Fruit fly (Drosophila melanogaster) whole organism, embryonic: ENCODE results near the gene CG11699.

ENCODE experiments used
- Ada2b ChIP-seq: fragments of 200-800 bp; sonication (Bioruptor generic); IDR thresholded peaks from 2 replicates; pipeline ENCODE4 v1.3.6; 2022; ENCODE audit warnings: missing biosample characterization, missing genetic modification characterization
- Antp ChIP-seq: fragments of 200-800 bp; sonication (Bioruptor generic); optimal IDR thresholded peaks from 3 replicates; lab custom pipeline; 2016; ENCODE audit warnings: missing biosample characterization, missing genetic modification characterization
- Blimp-1 ChIP-seq: fragments of 200-800 bp; sonication (Bioruptor generic); optimal IDR thresholded peaks from 3 replicates; lab custom pipeline; 2018; ENCODE audit warnings: missing biosample characterization, missing genetic modification characterization, mild to moderate bottlenecking, moderate library complexity, missing genetic modification reagents
- CG12155 ChIP-seq: fragments of 200-800 bp; sonication (Bioruptor generic); optimal IDR thresholded peaks from 3 replicates; lab custom pipeline; 2016; ENCODE audit warnings: missing biosample characterization, missing genetic modification characterization
- CG12299 ChIP-seq: fragments of 200-800 bp; sonication (Bioruptor generic); optimal IDR thresholded peaks from 2 replicates; lab custom pipeline; 2018; ENCODE audit warnings: missing biosample characterization, mild to moderate bottlenecking, missing genetic modification characterization
- CG13624 ChIP-seq: fragments of 200-800 bp; sonication (Bioruptor generic); optimal IDR thresholded peaks from 2 replicates; lab custom pipeline; 2016; ENCODE audit warnings: missing biosample characterization, missing genetic modification characterization
- CG13894 ChIP-seq: fragments of 200-800 bp; sonication (Bioruptor generic); optimal IDR thresholded peaks from 3 replicates; lab custom pipeline; 2018; ENCODE audit warnings: missing biosample characterization, mild to moderate bottlenecking, missing genetic modification characterization, moderate library complexity
- CG14050 ChIP-seq: fragments of 200-800 bp; sonication (Bioruptor generic); IDR thresholded peaks from 3 replicates; pipeline ENCODE4 v1.3.6; 2022; ENCODE audit warnings: missing biosample characterization, missing genetic modification characterization
- CG15514 ChIP-seq: fragments of 200-800 bp; sonication (Bioruptor generic); optimal IDR thresholded peaks from 3 replicates; lab custom pipeline; 2017; ENCODE audit warnings: missing biosample characterization, missing genetic modification characterization, mild to moderate bottlenecking, moderate library complexity, missing genetic modification reagents
- CG1647 ChIP-seq: fragments of 200-800 bp; sonication (Bioruptor generic); optimal IDR thresholded peaks from 3 replicates; lab custom pipeline; 2016; ENCODE audit warnings: missing biosample characterization, missing genetic modification characterization
- CG17359 ChIP-seq: fragments of 200-800 bp; sonication (Bioruptor generic); optimal IDR thresholded peaks from 3 replicates; lab custom pipeline; 2018; ENCODE audit warnings: missing biosample characterization, mild to moderate bottlenecking, missing genetic modification characterization, moderate library complexity
- CG17361 ChIP-seq: fragments of 200-800 bp; sonication (Bioruptor generic); IDR thresholded peaks from 3 replicates; pipeline ENCODE4 v1.3.6; 2022; ENCODE audit warnings: missing biosample characterization, missing genetic modification characterization
- CG30431 ChIP-seq: fragments of 200-800 bp; sonication (Bioruptor generic); optimal IDR thresholded peaks from 2 replicates; lab custom pipeline; 2017; ENCODE audit warnings: missing biosample characterization, missing genetic modification characterization
- CG4617 ChIP-seq: fragments of 200-800 bp; sonication (Bioruptor generic); optimal IDR thresholded peaks from 3 replicates; lab custom pipeline; 2016; ENCODE audit warnings: missing biosample characterization, missing genetic modification characterization, borderline replicate concordance
- CG4707 ChIP-seq: fragments of 200-800 bp; sonication (Bioruptor generic); optimal IDR thresholded peaks from 2 replicates; lab custom pipeline; 2018; ENCODE audit warnings: missing biosample characterization, mild to moderate bottlenecking, missing genetic modification characterization, moderate library complexity
- CG7357 ChIP-seq: fragments of 200-800 bp; sonication (Bioruptor generic); IDR thresholded peaks from 3 replicates; pipeline ENCODE4 v1.3.6; 2022; ENCODE audit warnings: missing biosample characterization, missing genetic modification characterization
- CG7928 ChIP-seq: fragments of 200-800 bp; sonication (Bioruptor generic); optimal IDR thresholded peaks from 2 replicates; lab custom pipeline; 2017; ENCODE audit warnings: missing biosample characterization, mild to moderate bottlenecking, missing genetic modification characterization
- CG8089 ChIP-seq: fragments of 200-800 bp; sonication (Bioruptor generic); optimal IDR thresholded peaks from 3 replicates; lab custom pipeline; 2016; ENCODE audit warnings: missing biosample characterization, missing genetic modification characterization
- Dip3 ChIP-seq: fragments of 200-800 bp; sonication (Bioruptor generic); optimal IDR thresholded peaks from 3 replicates; lab custom pipeline; 2016; ENCODE audit warnings: missing biosample characterization, missing genetic modification characterization
- Doc2 ChIP-seq: fragments of 200-800 bp; sonication (Bioruptor generic); IDR thresholded peaks from 2 replicates; pipeline ENCODE4 v1.3.6; 2022; ENCODE audit warnings: missing biosample characterization, missing genetic modification characterization
- Dp ChIP-seq: fragments of 200-800 bp; sonication (Bioruptor generic); optimal IDR thresholded peaks from 2 replicates; lab custom pipeline; 2018; ENCODE audit warnings: missing biosample characterization, mild to moderate bottlenecking, missing genetic modification characterization, moderate library complexity
- ERR ChIP-seq: fragments of 200-800 bp; sonication (Bioruptor generic); optimal IDR thresholded peaks from 2 replicates; lab custom pipeline; 2016; ENCODE audit warnings: missing biosample characterization, missing genetic modification characterization
- Ets65A ChIP-seq: fragments of 200-800 bp; sonication (Bioruptor generic); peaks from one replicate; lab custom pipeline; 2016; ENCODE audit warnings: missing biosample characterization, missing genetic modification characterization
- Gsc ChIP-seq: fragments of 200-800 bp; sonication (Bioruptor generic); IDR thresholded peaks from 2 replicates; pipeline ENCODE4 v1.3.6; 2022; ENCODE audit warnings: missing biosample characterization, missing genetic modification characterization
- HLH3B ChIP-seq: fragments of 200-800 bp; sonication (Bioruptor generic); IDR thresholded peaks from 2 replicates; pipeline ENCODE4 v1.3.6; 2022; ENCODE audit warnings: missing biosample characterization, missing genetic modification characterization
- HmgD ChIP-seq: fragments of 200-800 bp; sonication (Bioruptor generic); optimal IDR thresholded peaks from 3 replicates; lab custom pipeline; 2016; ENCODE audit warnings: missing biosample characterization, missing genetic modification characterization
- Hmr ChIP-seq: fragments of 200-800 bp; sonication (Bioruptor generic); optimal IDR thresholded peaks from 3 replicates; lab custom pipeline; 2017; ENCODE audit warnings: mild to moderate bottlenecking, missing biosample characterization, missing genetic modification reagents, missing genetic modification characterization
- MTF-1 ChIP-seq: fragments of 200-800 bp; sonication (Bioruptor generic); optimal IDR thresholded peaks from 2 replicates; lab custom pipeline; 2018; ENCODE audit warnings: missing biosample characterization, mild to moderate bottlenecking, missing genetic modification characterization, borderline replicate concordance
- NC2β ChIP-seq: fragments of 200-800 bp; sonication (Bioruptor generic); optimal IDR thresholded peaks from 2 replicates; lab custom pipeline; 2016; ENCODE audit warnings: missing biosample characterization, missing genetic modification characterization
- NfI ChIP-seq: fragments of 200-800 bp; sonication (Bioruptor generic); optimal IDR thresholded peaks from 3 replicates; lab custom pipeline; 2018; ENCODE audit warnings: missing biosample characterization, mild to moderate bottlenecking, missing genetic modification characterization, moderate library complexity
- Oli ChIP-seq: fragments of 200-800 bp; sonication (Bioruptor generic); optimal IDR thresholded peaks from 2 replicates; lab custom pipeline; 2018; ENCODE audit warnings: missing biosample characterization, mild to moderate bottlenecking, missing genetic modification characterization, moderate library complexity
- Pdp1 ChIP-seq, 2 experiments: fragments of 200-800 bp; sonication (Bioruptor generic); optimal IDR thresholded peaks; 3 replicates each; lab custom pipeline; 2016; ENCODE audit warnings: missing biosample characterization in 2 of 2, missing genetic modification characterization in 2 of 2, mild to moderate bottlenecking in 1 of 2, moderate library complexity in 1 of 2
- Sin3A ChIP-seq: fragments of >200 bp; optimal IDR thresholded peaks from 2 replicates; lab custom pipeline; 2018
- Sox100B ChIP-seq: fragments of 200-800 bp; sonication (Bioruptor generic); optimal IDR thresholded peaks from 3 replicates; lab custom pipeline; 2018; ENCODE audit warnings: missing biosample characterization, mild to moderate bottlenecking, missing genetic modification characterization
- Sry-δ ChIP-seq: fragments of 200-800 bp; sonication (Bioruptor generic); optimal IDR thresholded peaks from 2 replicates; lab custom pipeline; 2016; ENCODE audit warnings: missing biosample characterization, missing genetic modification characterization
- esg ChIP-seq: fragments of 200-800 bp; sonication (Bioruptor generic); conservative IDR thresholded peaks from 2 replicates; pipeline ENCODE4 v1.3.6; 2022; ENCODE audit warnings: missing biosample characterization, missing genetic modification characterization
- eyg ChIP-seq: fragments of 200-800 bp; sonication (Bioruptor generic); optimal IDR thresholded peaks from 3 replicates; lab custom pipeline; 2016; ENCODE audit warnings: missing biosample characterization, missing genetic modification characterization
- fd102C ChIP-seq: fragments of 200-800 bp; sonication (Bioruptor generic); optimal IDR thresholded peaks from 2 replicates; lab custom pipeline; 2018; ENCODE audit warnings: missing biosample characterization, mild to moderate bottlenecking, missing genetic modification characterization, moderate library complexity
- fd64A ChIP-seq: fragments of 200-800 bp; sonication (Bioruptor generic); optimal IDR thresholded peaks from 3 replicates; lab custom pipeline; 2018; ENCODE audit warnings: missing biosample characterization, mild to moderate bottlenecking, missing genetic modification characterization
- lola ChIP-seq, 3 experiments: fragments of >200 bp in 2 of 3; fragments of 200-800 bp in 1 of 3; sonication (Bioruptor generic) in 1 of 3; optimal IDR thresholded peaks; 2 replicates each; lab custom pipeline; 2017 to 2019; ENCODE audit warnings: missing biosample characterization in 3 of 3, missing genetic modification characterization in 3 of 3, mild to moderate bottlenecking in 1 of 3, moderate library complexity in 1 of 3
- mam ChIP-seq: fragments of 200-800 bp; sonication (Bioruptor generic); optimal IDR thresholded peaks from 3 replicates; lab custom pipeline; 2016; ENCODE audit warnings: missing biosample characterization, missing genetic modification characterization
- mld ChIP-seq: fragments of 200-800 bp; sonication (Bioruptor generic); IDR thresholded peaks from 3 replicates; pipeline ENCODE4 v1.3.6; 2022; ENCODE audit warnings: missing biosample characterization, missing genetic modification characterization; ENCODE audit not compliant: partially characterized antibody
- nmo ChIP-seq: fragments of 200-800 bp; sonication (Bioruptor generic); optimal IDR thresholded peaks from 2 replicates; lab custom pipeline; 2018; ENCODE audit warnings: missing biosample characterization, mild to moderate bottlenecking, missing genetic modification characterization, moderate library complexity
- sima ChIP-seq: fragments of 200-800 bp; sonication (Bioruptor generic); optimal IDR thresholded peaks from 2 replicates; lab custom pipeline; 2016; ENCODE audit warnings: missing biosample characterization, missing genetic modification characterization
- slbo ChIP-seq: fragments of 200-800 bp; sonication (Bioruptor generic); IDR thresholded peaks from 2 replicates; pipeline ENCODE4 v1.3.6; 2022; ENCODE audit warnings: missing biosample characterization, missing genetic modification characterization
- ssp ChIP-seq: fragments of 200-800 bp; sonication (Bioruptor generic); IDR thresholded peaks from 2 replicates; pipeline ENCODE4 v1.3.6; 2022; ENCODE audit warnings: missing biosample characterization, missing genetic modification characterization
- ttk ChIP-seq: fragments of 200-800 bp; sonication (Bioruptor generic); IDR thresholded peaks from 2 replicates; pipeline ENCODE4 v2.1.2; 2022; ENCODE audit warnings: missing biosample characterization, missing genetic modification characterization
- zen2 ChIP-seq: fragments of 200-800 bp; sonication (Bioruptor generic); IDR thresholded peaks from 3 replicates; pipeline ENCODE4 v1.3.6; 2022; ENCODE audit warnings: missing biosample characterization, missing genetic modification characterization; ENCODE audit not compliant: partially characterized antibody

CG11699 gene

dm6 chrX:11559728-11560724 lies 10.4 kb upstream of the CG11699 start (continued):
- TF ChIP-seq NfI (peak; percentile 81), Dp (no peak), Sry-δ (GFP tag; lab: Kevin White, UChicago) (peak; percentile 0), esg (GFP tag; lab: Robert Waterston, UW) (peak; percentile 63), CG7357 (peak; percentile 60; the same call in 2 of the 3 replicates), CG17359 (tag; lab: Kevin White, UChicago) (peak; percentile 88), Ada2b (peak; percentile 64), Oli (peak; percentile 90), CG15514 (GFP tag; lab: Kevin White, UChicago) (peak; percentile 76), mam (GFP tag; lab: Kevin White, UChicago) (peak; percentile 58), ssp (GFP tag; lab: Robert Waterston, UW) (peak; percentile 47; the same call in 1 of the 2 replicates), NC2β (GFP tag; lab: Kevin White, UChicago) (no peak), nmo (GFP tag; lab: Kevin White, UChicago) (peak; percentile 93), Sin3A (lab: Kevin White, UChicago) (no peak), Doc2 (GFP tag; lab: Robert Waterston, UW) (no peak), Gsc (GFP tag; lab: Robert Waterston, UW) (no peak), CG7928 (peak; percentile 20), Hmr (GFP tag; lab: Kevin White, UChicago) (peak; percentile 88), ERR (GFP tag; lab: Kevin White, UChicago) (no peak), ttk (GFP tag; lab: Robert Waterston, UW) (peak; percentile 40; the same call in 1 of the 2 replicates), lola (GFP tag; optimal IDR thresholded peaks at IDR 0.05; lab: Kevin White, UChicago) (peak in 1 of 3 experiments; percentile 64), Blimp-1 (GFP tag; lab: Kevin White, UChicago) (peak; percentile 76), CG12155 (peak; percentile 74), CG14050 (GFP tag; lab: Robert Waterston, UW) (peak; percentile 48; the same call in 2 of the 3 replicates), CG4707 (GFP tag; lab: Kevin White, UChicago) (peak; percentile 56), eyg (GFP tag; lab: Kevin White, UChicago) (no peak), mld (no peak), HmgD (GFP tag; lab: Kevin White, UChicago) (no peak), Pdp1 (GFP tag; optimal IDR thresholded peaks at IDR 0.05; lab: Kevin White, UChicago) (peak; percentile 47 to 48), CG8089 (GFP tag; lab: Kevin White, UChicago) (no peak), slbo (GFP tag; lab: Robert Waterston, UW) (peak; percentile 68), Sox100B (GFP tag; lab: Kevin White, UChicago) (no peak), zen2 (GFP tag; lab: Robert Waterston, UW) (no peak), CG4617 (GFP tag; lab: Kevin White, UChicago) (peak; percentile 38), sima (GFP tag; lab: Kevin White, UChicago) (no peak), CG30431 (peak; percentile 58), fd64A (peak; percentile 6), MTF-1 (no peak), HLH3B (peak; percentile 67), Dip3 (GFP tag; lab: Kevin White, UChicago) (peak; percentile 28), Ets65A (peak; percentile 56), Antp (GFP tag; lab: Kevin White, UChicago) (peak; percentile 33), CG17361 (peak; percentile 94), CG1647 (GFP tag; lab: Kevin White, UChicago) (peak; percentile 22), CG13894 (tag; lab: Kevin White, UChicago) (peak; percentile 70), CG13624 (GFP tag; lab: Kevin White, UChicago) (peak; percentile 27), fd102C (GFP tag; lab: Kevin White, UChicago) (no peak), CG12299 (tag; lab: Kevin White, UChicago) (peak; percentile 58)
